Worm (Caenorhabditis elegans) whole organism, early embryonic: ENCODE measurements around the gene cest-32.

Experiments
- B0310.2 ChIP-seq: sonication (generic microtip); optimal IDR thresholded peaks from 2 replicates; lab custom pipeline; 2016; ENCODE audit warnings: mild to moderate bottlenecking, missing genetic modification characterization, missing compliant biosample characterization
- F13C5.2 ChIP-seq: sonication (generic microtip); optimal IDR thresholded peaks from 2 replicates; lab custom pipeline; 2017; ENCODE audit warnings: mild to moderate bottlenecking, missing genetic modification characterization, inconsistent platforms, missing compliant biosample characterization
- ama-1 ChIP-seq: fragments of 150-350 bp; optimal IDR thresholded peaks from 2 replicates; lab custom pipeline; 2014
- ceh-13 ChIP-seq: fragments of 200-800 bp; sonication (Bioruptor generic); optimal IDR thresholded peaks from 2 replicates; lab custom pipeline; 2018; ENCODE audit warnings: mild to moderate bottlenecking, missing genetic modification characterization, missing compliant biosample characterization
- ceh-36 ChIP-seq: sonication (generic microtip); optimal IDR thresholded peaks from 2 replicates; lab custom pipeline; 2016; ENCODE audit warnings: missing genetic modification characterization, inconsistent platforms, missing compliant biosample characterization
- ets-7 ChIP-seq: sonication (generic microtip); optimal IDR thresholded peaks from 2 replicates; lab custom pipeline; 2016; ENCODE audit warnings: missing genotype, missing genetic modification characterization, missing compliant biosample characterization
- hmbx-1 ChIP-seq: sonication (generic microtip); optimal IDR thresholded peaks from 2 replicates; lab custom pipeline; 2016; ENCODE audit warnings: mild to moderate bottlenecking, missing genetic modification characterization, missing compliant biosample characterization
- hnd-1 ChIP-seq: sonication (generic microtip); optimal IDR thresholded peaks from 2 replicates; lab custom pipeline; 2016; ENCODE audit warnings: missing genetic modification characterization, missing compliant biosample characterization
- pes-1 ChIP-seq: fragments of 200-800 bp; sonication (Bioruptor generic); IDR thresholded peaks from 2 replicates; pipeline ENCODE4 v1.3.6; 2022; ENCODE audit warnings: missing genetic modification reagents, missing genetic modification characterization, missing compliant biosample characterization

ce11 chrV:5272619-5273074 is 39.0 kb upstream of the cest-32 start:
- TF ChIP-seq hmbx-1 (tag; lab: Kevin White, UChicago), result no peak
- TF ChIP-seq ceh-36, result no peak
- no peak for TF ChIP-seq hnd-1 (tag; lab: Kevin White, UChicago)
- no peak for TF ChIP-seq pes-1
- TF ChIP-seq B0310.2, result no peak
- no peak for TF ChIP-seq ceh-13 (GFP tag; lab: Kevin White, UChicago)
- no peak for TF ChIP-seq ama-1 (lab: Kevin White, UChicago)
- TF ChIP-seq F13C5.2 (tag; lab: Kevin White, UChicago), result no peak
- TF ChIP-seq ets-7 (tag; lab: Kevin White, UChicago), result no peak
